Worm (Caenorhabditis elegans) whole organism, L3 larva: ENCODE data around the gene R02D5.9.

Experiments used
- aly-2 ChIP-seq: fragments of 150-350 bp; optimal IDR thresholded peaks from 2 replicates; lab custom pipeline; 2014; ENCODE audit warnings: missing biosample characterization, missing genetic modification characterization
- ama-1 ChIP-seq: fragments of 150-350 bp; optimal IDR thresholded peaks from 2 replicates; lab custom pipeline; 2018
- egl-27 ChIP-seq: sonication (generic microtip); optimal IDR thresholded peaks from 4 replicates; lab custom pipeline; 2017; ENCODE audit warnings: missing biosample characterization, missing genetic modification reagents, missing genetic modification characterization
- elt-1 ChIP-seq: fragments of 150-350 bp; optimal IDR thresholded peaks from 2 replicates; lab custom pipeline; 2014; ENCODE audit warnings: missing biosample characterization, missing genetic modification characterization
- fos-1 ChIP-seq: fragments of 150-350 bp; optimal IDR thresholded peaks from 2 replicates; lab custom pipeline; 2014; ENCODE audit warnings: missing biosample characterization, missing genetic modification characterization
- jun-1 ChIP-seq: fragments of 150-350 bp; optimal IDR thresholded peaks from 2 replicates; lab custom pipeline; 2014; ENCODE audit warnings: missing biosample characterization, missing genetic modification reagents, missing genetic modification characterization
- lin-15B ChIP-seq: fragments of 150-350 bp; optimal IDR thresholded peaks from 2 replicates; lab custom pipeline; 2014; ENCODE audit warnings: missing biosample characterization, missing genetic modification characterization
- nhr-28 ChIP-seq: fragments of 150-350 bp; optimal IDR thresholded peaks from 2 replicates; lab custom pipeline; 2014; ENCODE audit warnings: missing biosample characterization, missing genetic modification characterization
- nhr-77 ChIP-seq: fragments of 150-350 bp; optimal IDR thresholded peaks from 2 replicates; lab custom pipeline; 2014; ENCODE audit warnings: missing biosample characterization, missing genetic modification characterization
- snpc-4 ChIP-seq: fragments of 150-350 bp; optimal IDR thresholded peaks from 2 replicates; lab custom pipeline; 2014; ENCODE audit warnings: missing biosample characterization, missing genetic modification characterization
- unc-39 ChIP-seq: sonication (generic microtip); optimal IDR thresholded peaks from 4 replicates; lab custom pipeline; 2017; ENCODE audit warnings: missing biosample characterization, missing genetic modification characterization
- unc-62 ChIP-seq: fragments of 150-350 bp; sonication (generic microtip); optimal IDR thresholded peaks from 4 replicates; lab custom pipeline; 2014; ENCODE audit warnings: missing biosample characterization, missing genetic modification reagents, missing genetic modification characterization

DNA sequence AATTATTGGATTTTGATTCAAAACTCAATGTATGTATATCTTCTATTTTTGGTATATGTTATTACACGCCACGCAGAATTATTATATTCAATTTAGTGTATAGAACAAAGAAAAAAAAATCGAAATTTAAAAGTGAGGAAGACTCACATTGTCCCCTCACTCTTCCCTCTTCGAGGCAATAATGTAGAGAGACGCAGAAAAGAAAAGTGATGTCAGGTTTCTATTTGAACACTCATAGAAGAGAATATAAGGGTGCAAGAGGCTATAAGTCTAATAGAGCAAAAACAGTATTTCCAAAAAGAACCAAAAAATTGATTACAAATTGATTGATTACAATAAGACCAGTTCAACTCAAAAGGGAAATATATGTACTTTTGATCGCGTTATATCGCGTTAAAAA, 37.6 kb upstream of the R02D5.9 start:
- TF ChIP-seq fos-1 (tag; lab: Kevin White, UChicago) (no peak), lin-15B (no peak), egl-27 (tag; lab: Kevin White, UChicago) (no peak), jun-1 (tag; lab: Kevin White, UChicago) (no peak), ama-1 (no peak), unc-62 (no peak), snpc-4 (tag; lab: Kevin White, UChicago) (no peak), nhr-28 (tag; lab: Kevin White, UChicago) (no peak), nhr-77 (tag; lab: Kevin White, UChicago) (no peak), elt-1 (no peak), unc-39 (tag; lab: Kevin White, UChicago) (no peak), aly-2 (tag; lab: Kevin White, UChicago) (no peak)
